Worm (Caenorhabditis elegans) whole organism, L1 larva: ENCODE results near the gene R09H3.2.

Experiments used
- elt-2 ChIP-seq: sonication (generic microtip); optimal IDR thresholded peaks from 2 replicates; lab custom pipeline; 2016; ENCODE audit warnings: missing genetic modification characterization, mild to moderate bottlenecking, inconsistent platforms, missing compliant biosample characterization, missing genetic modification reagents
- lin-15B ChIP-seq: fragments of 150-350 bp; sonication (generic microtip); optimal IDR thresholded peaks from 3 replicates; lab custom pipeline; 2014; ENCODE audit warnings: missing biosample characterization, missing genetic modification characterization
- nhr-11 ChIP-seq: fragments of 150-350 bp; optimal IDR thresholded peaks from 2 replicates; lab custom pipeline; 2014; ENCODE audit warnings: missing biosample characterization, missing genetic modification characterization
- nhr-12 ChIP-seq: sonication (generic microtip); optimal IDR thresholded peaks from 2 replicates; lab custom pipeline; 2017; ENCODE audit warnings: missing biosample characterization, missing genetic modification characterization
- rnt-1 ChIP-seq: sonication (generic microtip); optimal IDR thresholded peaks from 2 replicates; lab custom pipeline; 2016; ENCODE audit warnings: mild to moderate bottlenecking, missing genetic modification characterization, moderate library complexity, missing compliant biosample characterization
- ztf-11 ChIP-seq, 2 experiments: sonication (generic microtip); optimal IDR thresholded peaks; 2 replicates each; lab custom pipeline; 2016 to 2017; ENCODE audit warnings: missing genetic modification characterization in 2 of 2, missing biosample characterization in 1 of 2, missing compliant biosample characterization in 1 of 2

DNA sequence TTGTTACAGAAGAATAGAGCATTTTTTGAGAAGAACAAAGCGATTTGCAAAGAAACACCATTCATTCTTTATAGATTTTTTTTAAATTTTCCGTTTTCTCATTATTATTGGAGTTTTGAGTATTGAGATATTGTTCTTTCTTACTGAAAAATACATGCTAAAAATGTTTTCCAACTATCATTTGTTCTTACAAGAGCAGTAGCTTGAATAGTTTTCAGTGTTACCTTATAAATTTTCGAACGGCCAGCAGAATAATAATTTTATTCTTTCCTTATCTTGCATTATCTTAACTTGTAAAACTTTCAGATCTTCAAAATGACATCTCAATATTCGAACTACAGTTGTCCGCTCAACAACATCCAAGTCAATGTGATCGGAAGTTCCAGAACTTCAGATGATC is 9.6 kb downstream of the R09H3.2 start, which contains the start of gene tbx-32:
- TF ChIP-seq lin-15B (tag; lab: Kevin White, UChicago) (no peak), elt-2 (tag; lab: Kevin White, UChicago) (no peak), rnt-1 (no peak), nhr-11 (no peak), nhr-12 (tag; lab: Kevin White, UChicago) (no peak), ztf-11 (tag; optimal IDR thresholded peaks at IDR 0.05; lab: Kevin White, UChicago) (no peak)
